Worm (Caenorhabditis elegans) whole organism, midembryonic: Measurements from ENCODE around the gene nhr-86.

Experiments used
- ref-1 ChIP-seq: fragments of 200-800 bp; sonication (Bioruptor generic); conservative IDR thresholded peaks from 2 replicates; pipeline ENCODE4 v1.3.6; 2022; ENCODE audit warnings: missing genetic modification reagents, missing genetic modification characterization, missing compliant biosample characterization
- ztf-23 ChIP-seq: fragments of 200-800 bp; sonication (Bioruptor generic); IDR thresholded peaks from 2 replicates; pipeline ENCODE4 v1.3.6; 2022; ENCODE audit warnings: missing genetic modification reagents, missing genetic modification characterization, missing compliant biosample characterization

DNA sequence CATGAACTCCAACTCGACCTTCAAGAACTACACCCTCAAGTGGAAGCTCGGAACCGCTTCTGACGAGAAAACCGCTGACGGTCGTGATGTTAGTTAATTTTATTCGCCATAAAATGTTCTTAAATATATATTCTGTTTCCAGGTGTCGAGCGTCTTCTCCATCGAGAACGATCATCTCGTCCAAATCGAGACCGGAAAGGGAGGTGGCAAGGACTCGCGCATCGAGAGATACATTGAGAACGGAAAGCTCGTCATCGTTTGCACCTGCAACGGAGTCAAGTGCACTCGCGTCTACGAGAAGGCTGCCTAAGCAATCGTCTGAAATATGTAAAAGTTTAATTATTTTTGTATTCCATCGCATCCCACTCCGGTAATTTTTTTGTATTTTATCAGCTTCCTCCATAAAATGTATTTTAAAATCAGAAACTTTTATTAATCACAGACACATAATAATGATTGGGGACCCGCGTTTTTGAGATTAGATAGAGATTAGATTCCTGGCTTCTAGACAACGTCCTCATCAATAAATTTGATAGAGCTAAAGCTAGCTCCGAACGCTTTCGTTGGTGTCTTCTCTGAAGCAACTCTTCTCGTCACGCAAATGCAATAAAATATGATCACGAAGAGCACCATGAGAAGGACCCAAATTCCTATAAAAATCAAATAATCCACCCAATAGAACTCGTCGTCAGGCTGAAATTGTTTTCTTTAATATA, 2.2 kb upstream of the nhr-86 start:
- TF ChIP-seq ref-1 (GFP tag; lab: Robert Waterston, UW) (no peak), ztf-23 (GFP tag; lab: Robert Waterston, UW) (no peak)
